Worm (Caenorhabditis elegans): ENCODE measurements around the gene PDB1.1.
A peak's percentile ranks its signal among the peaks of the same experiment; 100 is the strongest.

The PDB1.1 gene

ce11 chrX:7554326-7554725 lies 4.6 kb downstream of the PDB1.1 start, which contains the start of gene F46C8.8:
Gene F46C8.8, minus strand, starts transcription at chrX:7554426.
- no peak for TF ChIP-seq elt-3 (tag; optimal IDR thresholded peaks at IDR 0.05)
- TF ChIP-seq unc-55 (GFP tag; optimal IDR thresholded peaks at IDR 0.05): no peak
- TF ChIP-seq nhr-23 (tag; optimal IDR thresholded peaks at IDR 0.05): no peak
- TF ChIP-seq unc-62 (GFP tag; optimal IDR thresholded peaks at IDR 0.05): no peak
- TF ChIP-seq nhr-25 (tag; optimal IDR thresholded peaks at IDR 0.05): no peak
- no peak for TF ChIP-seq C34F6.9 (tag; optimal IDR thresholded peaks at IDR 0.05)
- no peak for TF ChIP-seq R02D3.7 (tag; optimal IDR thresholded peaks at IDR 0.05)
- no peak for TF ChIP-seq zag-1 (tag; optimal IDR thresholded peaks at IDR 0.05)
- no peak for TF ChIP-seq blmp-1 (tag; optimal IDR thresholded peaks at IDR 0.05; ENCODE audit: insufficient read depth)

ce11 chrX:7553331-7553730 lies 5.6 kb downstream of the PDB1.1 start:
- TF ChIP-seq aly-2 (tag; optimal IDR thresholded peaks at IDR 0.05): no peak
- TF ChIP-seq nhr-10 (tag; optimal IDR thresholded peaks at IDR 0.05): no peak
- peak; percentile 77 for TF ChIP-seq blmp-1 (tag; optimal IDR thresholded peaks at IDR 0.05; ENCODE audit: insufficient read depth)
- TF ChIP-seq nhr-237 (tag; optimal IDR thresholded peaks at IDR 0.05): no peak

- no peak for TF ChIP-seq unc-62 (GFP tag; optimal IDR thresholded peaks at IDR 0.05)
- TF ChIP-seq ama-1 (optimal IDR thresholded peaks at IDR 0.05): no peak
- no peak for TF ChIP-seq peb-1 (tag; optimal IDR thresholded peaks at IDR 0.05)
- no peak for TF ChIP-seq C34F6.9 (tag; optimal IDR thresholded peaks at IDR 0.05)
- TF ChIP-seq blmp-1 (tag; optimal IDR thresholded peaks at IDR 0.05; ENCODE audit: insufficient read depth): no peak
- TF ChIP-seq mab-5 (tag; optimal IDR thresholded peaks at IDR 0.05): no peak
- no peak for TF ChIP-seq nhr-77 (tag; optimal IDR thresholded peaks at IDR 0.05)
- TF ChIP-seq skn-1 (tag; optimal IDR thresholded peaks at IDR 0.05): no peak
- TF ChIP-seq nhr-25 (tag; optimal IDR thresholded peaks at IDR 0.05): no peak
- TF ChIP-seq F13H6.1 (tag; optimal IDR thresholded peaks at IDR 0.05): no peak
- no peak for TF ChIP-seq snpc-4 (tag; optimal IDR thresholded peaks at IDR 0.05)
- TF ChIP-seq R02D3.7 (tag; optimal IDR thresholded peaks at IDR 0.05): no peak
- TF ChIP-seq crh-2 (tag; optimal IDR thresholded peaks at IDR 0.05): no peak
- no peak for TF ChIP-seq ZK546.5 (tag; optimal IDR thresholded peaks at IDR 0.05)
Measured at ce11 chrX:7550452-7550851, 8.4 kb downstream of the PDB1.1 start.

- TF ChIP-seq R02D3.7 (tag; optimal IDR thresholded peaks at IDR 0.05) (no peak), aly-2 (tag; optimal IDR thresholded peaks at IDR 0.05) (no peak), unc-39 (tag; optimal IDR thresholded peaks at IDR 0.05) (no peak), nhr-21 (tag; optimal IDR thresholded peaks at IDR 0.05) (no peak)
Measured at ce11 chrX:7548158-7548557, 10.7 kb downstream of the PDB1.1 start, which contains the start of gene F46C8.1. Gene F46C8.1, plus strand, starts transcription at chrX:7548458.

- no peak for TF ChIP-seq mab-5 (tag; optimal IDR thresholded peaks at IDR 0.05)
- no peak for TF ChIP-seq C34F6.9 (tag; optimal IDR thresholded peaks at IDR 0.05)
- TF ChIP-seq alr-1 (tag; optimal IDR thresholded peaks at IDR 0.05): no peak
- TF ChIP-seq aly-2 (tag; optimal IDR thresholded peaks at IDR 0.05): no peak
- no peak for TF ChIP-seq Y55F3AM.14 (GFP tag; optimal IDR thresholded peaks at IDR 0.05)
- no peak for TF ChIP-seq sma-9 (GFP tag; optimal IDR thresholded peaks at IDR 0.05)
- TF ChIP-seq sma-9 (tag; optimal IDR thresholded peaks at IDR 0.05): no peak
- TF ChIP-seq elt-1 (tag; optimal IDR thresholded peaks at IDR 0.05): no peak
- TF ChIP-seq dmd-4 (tag; optimal IDR thresholded peaks at IDR 0.05): no peak
- no peak for TF ChIP-seq unc-55 (GFP tag; optimal IDR thresholded peaks at IDR 0.05)
Measured at ce11 chrX:7547696-7548095, 11.2 kb downstream of the PDB1.1 start.

ce11 chrX:7546509-7546908 lies 12.4 kb downstream of the PDB1.1 start, which contains the start of gene col-174:
Gene col-174, plus strand, starts transcription at chrX:7546809.
- no peak for TF ChIP-seq lin-11 (tag; optimal IDR thresholded peaks at IDR 0.05)
- no peak for TF ChIP-seq alr-1 (tag; optimal IDR thresholded peaks at IDR 0.05)
- no peak for TF ChIP-seq ztf-1 (GFP tag; conservative IDR thresholded peaks at IDR 0.05)
- no peak for TF ChIP-seq R02D3.7 (tag; optimal IDR thresholded peaks at IDR 0.05)
- TF ChIP-seq unc-55 (GFP tag; optimal IDR thresholded peaks at IDR 0.05): no peak
- no peak for TF ChIP-seq elt-3 (tag; optimal IDR thresholded peaks at IDR 0.05)

- TF ChIP-seq sem-4 (tag; optimal IDR thresholded peaks at IDR 0.05): no peak
- TF ChIP-seq mab-5 (tag; optimal IDR thresholded peaks at IDR 0.05): no peak
- no peak for TF ChIP-seq ztf-11 (tag; optimal IDR thresholded peaks at IDR 0.05)
- no peak for TF ChIP-seq dmd-4 (tag; optimal IDR thresholded peaks at IDR 0.05)
- no peak for TF ChIP-seq skn-1 (tag; optimal IDR thresholded peaks at IDR 0.05)
- no peak for TF ChIP-seq ceh-82 (tag; optimal IDR thresholded peaks at IDR 0.05)
- TF ChIP-seq nhr-21 (tag; optimal IDR thresholded peaks at IDR 0.05): no peak
- TF ChIP-seq ztf-1 (GFP tag; conservative IDR thresholded peaks at IDR 0.05): no peak
- TF ChIP-seq nhr-11 (tag; optimal IDR thresholded peaks at IDR 0.05): no peak
- no peak for TF ChIP-seq nhr-10 (tag; optimal IDR thresholded peaks at IDR 0.05)
- no peak for TF ChIP-seq unc-55 (GFP tag; optimal IDR thresholded peaks at IDR 0.05)
- no peak for TF ChIP-seq nhr-6 (tag; optimal IDR thresholded peaks at IDR 0.05)
- TF ChIP-seq C34F6.9 (tag; optimal IDR thresholded peaks at IDR 0.05): no peak
- TF ChIP-seq blmp-1 (tag; optimal IDR thresholded peaks at IDR 0.05; ENCODE audit: insufficient read depth): no peak
- TF ChIP-seq nhr-237 (tag; optimal IDR thresholded peaks at IDR 0.05): no peak
Measured at ce11 chrX:7541078-7541477, 17.8 kb downstream of the PDB1.1 start.

All from whole organism, L2 larva.